Fruit fly (Drosophila melanogaster): ENCODE measurements around the gene CG43251.

The CG43251 gene

DNA sequence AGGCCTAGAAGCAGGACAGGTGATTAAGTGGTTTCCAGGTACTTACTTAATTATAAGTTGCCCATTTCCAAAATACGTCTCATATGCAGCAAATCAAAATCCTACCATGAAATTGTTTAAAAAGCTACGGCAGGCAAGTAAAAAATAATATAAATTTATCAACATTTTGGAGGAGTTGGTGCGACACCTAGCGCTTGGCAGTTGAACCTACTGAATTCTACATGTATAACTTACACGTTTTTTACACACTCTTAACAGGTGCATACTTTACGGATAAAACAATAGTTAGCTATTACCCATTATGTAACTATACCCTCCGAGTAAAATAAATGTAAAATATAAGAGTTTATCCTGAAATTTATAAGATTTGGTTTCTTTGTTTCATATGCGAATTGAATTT, 47.3 kb upstream of the CG43251 start (continued):
- TF ChIP-seq CG6792 (GFP tag; optimal IDR thresholded peaks at IDR 0.05) (peak; percentile 16), Sox14 (GFP tag; optimal IDR thresholded peaks at IDR 0.05) (peak; percentile 60), Eip75B (GFP tag; optimal IDR thresholded peaks at IDR 0.05) (peak; percentile 11), Ets21C (GFP tag; optimal IDR thresholded peaks at IDR 0.05) (peak; percentile 23), CG15336 (GFP tag; IDR thresholded peaks at IDR 0.05) (no peak), cyc (GFP tag; optimal IDR thresholded peaks at IDR 0.05) (peak; percentile 59), eg (GFP tag; IDR thresholded peaks at IDR 0.05) (no peak), Smox (GFP tag; optimal IDR thresholded peaks at IDR 0.05) (peak; percentile 13), CG10669 (GFP tag; optimal IDR thresholded peaks at IDR 0.05) (no peak), CG4318 (GFP tag; optimal IDR thresholded peaks at IDR 0.05) (no peak)

DNA sequence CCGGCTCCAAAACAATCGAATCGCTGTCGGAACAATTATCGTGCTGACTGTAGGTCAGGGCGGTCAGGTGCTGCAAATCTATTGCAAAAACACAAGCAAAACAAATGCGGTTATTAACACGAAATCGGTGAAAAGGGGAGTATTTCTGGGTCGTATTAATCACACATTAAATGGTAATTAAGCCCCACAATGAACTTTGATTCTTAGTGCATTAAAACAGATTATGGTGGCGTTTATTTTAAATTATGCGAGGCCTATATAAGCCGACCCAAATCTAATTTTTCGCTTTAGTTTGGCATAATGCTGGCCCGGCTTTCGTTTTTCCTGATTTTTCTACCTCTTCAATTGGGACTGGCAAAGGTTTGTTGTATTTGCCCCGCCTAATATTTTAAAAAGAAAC, 44.9 kb upstream of the CG43251 start, which contains the start of gene CG34260:
TSS of gene CG34260 (plus strand) at position 301 of the 400 bp plus-strand sequence.
- no peak for TF ChIP-seq CG16779 (tag; optimal IDR thresholded peaks at IDR 0.05)
- no peak for TF ChIP-seq CG11902 (GFP tag; optimal IDR thresholded peaks at IDR 0.05)
- TF ChIP-seq CG6808 (GFP tag; optimal IDR thresholded peaks at IDR 0.05), result no peak
- TF ChIP-seq CG8632 (GFP tag; optimal IDR thresholded peaks at IDR 0.05), result no peak
- TF ChIP-seq fd59A (GFP tag; optimal IDR thresholded peaks at IDR 0.05), result no peak
- TF ChIP-seq Sox15 (GFP tag; optimal IDR thresholded peaks at IDR 0.05), result no peak
- TF ChIP-seq Eip78C (GFP tag), result no peak
- TF ChIP-seq CG8319 (GFP tag; optimal IDR thresholded peaks at IDR 0.05), result no peak
- no peak for TF ChIP-seq OdsH (GFP tag; optimal IDR thresholded peaks at IDR 0.05)
- no peak for TF ChIP-seq Sox102F (GFP tag; optimal IDR thresholded peaks at IDR 0.05)
- no peak for TF ChIP-seq dac (GFP tag; optimal IDR thresholded peaks at IDR 0.05)
- no peak for TF ChIP-seq CG11294 (GFP tag; IDR thresholded peaks at IDR 0.05)
- no peak for TF ChIP-seq CG6163 (GFP tag; IDR thresholded peaks at IDR 0.05)
- no peak for TF ChIP-seq CG3032 (tag; optimal IDR thresholded peaks at IDR 0.05)
- no peak for TF ChIP-seq pdm3 (GFP tag; optimal IDR thresholded peaks at IDR 0.05)
- no peak for TF ChIP-seq CG6276 (GFP tag; optimal IDR thresholded peaks at IDR 0.05)
- no peak for TF ChIP-seq Hr39 (GFP tag; optimal IDR thresholded peaks at IDR 0.05)
- no peak for TF ChIP-seq CG31627 (GFP tag; optimal IDR thresholded peaks at IDR 0.05)

- TF ChIP-seq CG32006 (GFP tag; optimal IDR thresholded peaks at IDR 0.05) (peak; percentile 16), Eip75B (GFP tag; optimal IDR thresholded peaks at IDR 0.05) (no peak)
These were observed 39.6 kb upstream of the CG43251 start, which contains the start of gene cmpy for dm6 chr3L:20719100-20719499. TSS of gene cmpy (minus strand) at chr3L:20719200.

dm6 chr3L:20729415-20729814, 29.3 kb upstream of the CG43251 start:
- TF ChIP-seq CG6792 (GFP tag; optimal IDR thresholded peaks at IDR 0.05) (no peak), CG11294 (GFP tag; IDR thresholded peaks at IDR 0.05) (no peak), salr (GFP tag; optimal IDR thresholded peaks at IDR 0.05) (no peak), lz (GFP tag; optimal IDR thresholded peaks at IDR 0.05) (peak; percentile 6), svp (GFP tag) (no peak), CG6854 (GFP tag; optimal IDR thresholded peaks at IDR 0.05) (no peak), ss (GFP tag; optimal IDR thresholded peaks at IDR 0.05) (no peak), pdm3 (GFP tag; optimal IDR thresholded peaks at IDR 0.05) (no peak), Blimp-1 (GFP tag; optimal IDR thresholded peaks at IDR 0.05) (no peak), Eip78C (GFP tag) (peak; percentile 58), dsx (GFP tag; optimal IDR thresholded peaks at IDR 0.05; ENCODE audit: poor library complexity, severe bottlenecking) (no peak), spab (GFP tag; optimal IDR thresholded peaks at IDR 0.05) (no peak), Gug (GFP tag; IDR thresholded peaks at IDR 0.05) (no peak), dac (GFP tag; optimal IDR thresholded peaks at IDR 0.05) (no peak), CG4318 (GFP tag; optimal IDR thresholded peaks at IDR 0.05) (no peak), CG6163 (GFP tag; IDR thresholded peaks at IDR 0.05) (no peak), CG11762 (GFP tag; optimal IDR thresholded peaks at IDR 0.05; ENCODE audit: insufficient read depth) (no peak), Hr39 (GFP tag; optimal IDR thresholded peaks at IDR 0.05) (no peak), Met (GFP tag; optimal IDR thresholded peaks at IDR 0.05) (peak; percentile 30), CG34406 (GFP tag; optimal IDR thresholded peaks at IDR 0.05) (peak; percentile 66), Ets96B (tag; optimal IDR thresholded peaks at IDR 0.05) (no peak), OdsH (GFP tag; optimal IDR thresholded peaks at IDR 0.05) (peak; percentile 40), Eip93F (GFP tag; optimal IDR thresholded peaks at IDR 0.05) (no peak), Smox (GFP tag; optimal IDR thresholded peaks at IDR 0.05) (peak; percentile 0), Hr4 (GFP tag; optimal IDR thresholded peaks at IDR 0.05) (no peak), achi (GFP tag; optimal IDR thresholded peaks at IDR 0.05) (no peak), net (GFP tag; optimal IDR thresholded peaks at IDR 0.05) (peak; percentile 19), acj6 (GFP tag; optimal IDR thresholded peaks at IDR 0.05) (peak; percentile 36)

Data from whole organism, prepupa.